Worm (Caenorhabditis elegans): Measurements from ENCODE around the gene lect-2.

- TF ChIP-seq him-1 (tag; optimal IDR thresholded peaks at IDR 0.05) (no peak), W03F9.2 (tag; optimal IDR thresholded peaks at IDR 0.05) (peak; percentile 38)
Observed at ce11 chrII:5839227-5839626, 48.7 kb downstream of the lect-2 start, which contains the start of gene ZK1248.19.
